Worm (Caenorhabditis elegans) whole organism, L1 larva: ENCODE results near the gene cnc-9.

Experiments used
- C04F5.9 ChIP-seq: sonication (generic microtip); optimal IDR thresholded peaks from 2 replicates; lab custom pipeline; 2016; ENCODE audit warnings: missing genetic modification characterization, missing compliant biosample characterization
- blmp-1 ChIP-seq: fragments of 150-350 bp; optimal IDR thresholded peaks from 2 replicates; lab custom pipeline; 2014; ENCODE audit warnings: missing biosample characterization, missing genetic modification characterization
- ceh-63 ChIP-seq: fragments of 200-800 bp; sonication (Bioruptor generic); optimal IDR thresholded peaks from 2 replicates; lab custom pipeline; 2018; ENCODE audit warnings: mild to moderate bottlenecking, missing genetic modification characterization, missing compliant biosample characterization
- ceh-82 ChIP-seq, 3 experiments: fragments of 150-350 bp in 1 of 3; sonication (generic microtip) in 2 of 3; optimal IDR thresholded peaks; 2 replicates each; lab custom pipeline; 2014 to 2017; ENCODE audit warnings: missing biosample characterization in 3 of 3, missing genetic modification characterization in 3 of 3
- ceh-88 ChIP-seq: fragments of 200-800 bp; sonication (Bioruptor generic); IDR thresholded peaks from 2 replicates; pipeline ENCODE4 v1.3.6; 2022; ENCODE audit warnings: missing genetic modification characterization, missing compliant biosample characterization
- ceh-90 ChIP-seq: sonication (generic microtip); optimal IDR thresholded peaks from 2 replicates; lab custom pipeline; 2016; ENCODE audit warnings: missing genetic modification characterization, missing compliant biosample characterization
- dpl-1 ChIP-seq, 3 experiments: fragments of 150-350 bp in 2 of 3; sonication (generic microtip) in 1 of 3; optimal IDR thresholded peaks; 2 replicates each; lab custom pipeline; 2014 to 2017; ENCODE audit warnings: missing biosample characterization in 3 of 3, missing genetic modification characterization in 3 of 3, missing genetic modification reagents in 3 of 3
- efl-1 ChIP-seq, 4 experiments: fragments of 150-350 bp; optimal IDR thresholded peaks in 3 of 4; peaks in 1 of 4; 1 replicate in 1 of 4; 2 replicates in 3 of 4; lab custom pipeline; 2014; ENCODE audit warnings: missing biosample characterization in 2 of 4, missing genetic modification characterization in 2 of 4, missing genetic modification reagents in 2 of 4
- efl-3 ChIP-seq: fragments of 200-800 bp; sonication (Bioruptor generic); optimal IDR thresholded peaks from 2 replicates; lab custom pipeline; 2018; ENCODE audit warnings: mild to moderate bottlenecking, missing genetic modification characterization, missing compliant biosample characterization
- elt-2 ChIP-seq: sonication (generic microtip); optimal IDR thresholded peaks from 2 replicates; lab custom pipeline; 2016; ENCODE audit warnings: missing genetic modification characterization, mild to moderate bottlenecking, inconsistent platforms, missing compliant biosample characterization, missing genetic modification reagents
- fkh-10 ChIP-seq: sonication (generic microtip); optimal IDR thresholded peaks from 2 replicates; lab custom pipeline; 2017; ENCODE audit warnings: missing biosample characterization, missing genetic modification reagents, missing genetic modification characterization
- fkh-4 ChIP-seq: sonication (generic microtip); optimal IDR thresholded peaks from 2 replicates; lab custom pipeline; 2016; ENCODE audit warnings: missing compliant biosample characterization, missing genetic modification characterization, borderline replicate concordance
- hpl-2 ChIP-seq: fragments of 150-350 bp; optimal IDR thresholded peaks from 2 replicates; lab custom pipeline; 2014; ENCODE audit warnings: missing biosample characterization, missing genetic modification reagents, missing genetic modification characterization
- irx-1 ChIP-seq: sonication (generic microtip); optimal IDR thresholded peaks from 2 replicates; lab custom pipeline; 2016; ENCODE audit warnings: missing genetic modification characterization, missing compliant biosample characterization
- isw-1 ChIP-seq: fragments of 200-800 bp; sonication (Bioruptor generic); IDR thresholded peaks from 2 replicates; pipeline ENCODE4 v1.3.6; 2022; ENCODE audit warnings: missing genetic modification characterization, missing compliant biosample characterization
- lin-13 ChIP-seq: fragments of 150-350 bp; optimal IDR thresholded peaks from 2 replicates; lab custom pipeline; 2014; ENCODE audit warnings: missing biosample characterization, missing genetic modification reagents, missing genetic modification characterization
- lin-14 ChIP-seq: fragments of 200-800 bp; sonication (Bioruptor generic); optimal IDR thresholded peaks from 2 replicates; lab custom pipeline; 2018; ENCODE audit warnings: mild to moderate bottlenecking, missing genetic modification characterization, moderate library complexity, missing compliant biosample characterization
- lin-35 ChIP-seq, 2 experiments: fragments of 150-350 bp; optimal IDR thresholded peaks; 2 replicates each; lab custom pipeline; 2014; ENCODE audit warnings: missing biosample characterization in 2 of 2, missing genetic modification characterization in 2 of 2, missing genetic modification reagents in 2 of 2
- lir-3 ChIP-seq: sonication (generic microtip); optimal IDR thresholded peaks from 2 replicates; lab custom pipeline; 2016; ENCODE audit warnings: mild to moderate bottlenecking, missing genetic modification characterization, moderate library complexity, missing compliant biosample characterization; ENCODE audit not compliant: poor library complexity
- lsy-2 ChIP-seq, 2 experiments: fragments of 150-350 bp; optimal IDR thresholded peaks; 2 replicates each; lab custom pipeline; 2014; ENCODE audit warnings: missing biosample characterization in 2 of 2, missing genetic modification characterization in 2 of 2
- mab-9 ChIP-seq: fragments of 200-800 bp; sonication (Bioruptor generic); IDR thresholded peaks from 2 replicates; pipeline ENCODE4 v1.3.6; 2022; ENCODE audit warnings: missing genetic modification reagents, missing genetic modification characterization, missing compliant biosample characterization
- mdl-1 ChIP-seq, 2 experiments: fragments of 150-350 bp; optimal IDR thresholded peaks; 2 replicates each; lab custom pipeline; 2014 to 2017; ENCODE audit warnings: missing biosample characterization in 2 of 2, missing genetic modification characterization in 2 of 2, inconsistent platforms in 1 of 2
- mef-2 ChIP-seq: fragments of 150-350 bp; optimal IDR thresholded peaks from 2 replicates; lab custom pipeline; 2014; ENCODE audit warnings: missing biosample characterization, missing genetic modification characterization
- mep-1 ChIP-seq: fragments of 150-350 bp; optimal IDR thresholded peaks from 2 replicates; lab custom pipeline; 2014; ENCODE audit warnings: missing biosample characterization, missing genetic modification characterization
- nhr-12 ChIP-seq: sonication (generic microtip); optimal IDR thresholded peaks from 2 replicates; lab custom pipeline; 2017; ENCODE audit warnings: missing biosample characterization, missing genetic modification characterization
- nhr-47 ChIP-seq: sonication (generic microtip); optimal IDR thresholded peaks from 2 replicates; lab custom pipeline; 2016; ENCODE audit warnings: mild to moderate bottlenecking, missing genetic modification characterization, moderate library complexity, missing compliant biosample characterization
- nhr-76 ChIP-seq: sonication (generic microtip); optimal IDR thresholded peaks from 2 replicates; lab custom pipeline; 2017; ENCODE audit warnings: missing biosample characterization, missing genetic modification characterization
- nhr-84 ChIP-seq: sonication (generic microtip); optimal IDR thresholded peaks from 2 replicates; lab custom pipeline; 2017; ENCODE audit warnings: missing biosample characterization, missing genetic modification characterization
- pag-3 ChIP-seq: sonication (generic microtip); optimal IDR thresholded peaks from 2 replicates; lab custom pipeline; 2017; ENCODE audit warnings: missing genetic modification characterization, mild to moderate bottlenecking, missing compliant biosample characterization, antibody characterized with exemption, borderline replicate concordance; ENCODE audit not compliant: insufficient read depth
- pqm-1 ChIP-seq: sonication (generic microtip); optimal IDR thresholded peaks from 3 replicates; lab custom pipeline; 2017; ENCODE audit warnings: missing biosample characterization, missing genetic modification characterization
- skn-1 ChIP-seq: fragments of 150-350 bp; optimal IDR thresholded peaks from 2 replicates; lab custom pipeline; 2014; ENCODE audit warnings: missing biosample characterization, missing genetic modification characterization
- snpc-4 ChIP-seq: fragments of 150-350 bp; optimal IDR thresholded peaks from 2 replicates; lab custom pipeline; 2014; ENCODE audit warnings: missing biosample characterization, missing genetic modification characterization
- sox-4 ChIP-seq: sonication (generic microtip); optimal IDR thresholded peaks from 2 replicates; lab custom pipeline; 2016; ENCODE audit warnings: missing genetic modification characterization, missing compliant biosample characterization
- sptf-1 ChIP-seq: fragments of 150-350 bp; optimal IDR thresholded peaks from 2 replicates; lab custom pipeline; 2014; ENCODE audit warnings: missing biosample characterization, missing genetic modification characterization
- sup-37 ChIP-seq: fragments of 200-800 bp; sonication (Bioruptor generic); optimal IDR thresholded peaks from 2 replicates; lab custom pipeline; 2018; ENCODE audit warnings: mild to moderate bottlenecking, missing genetic modification characterization, missing compliant biosample characterization
- tbx-2 ChIP-seq: sonication (generic microtip); optimal IDR thresholded peaks from 2 replicates; lab custom pipeline; 2016; ENCODE audit warnings: missing genetic modification characterization, missing compliant biosample characterization
- unc-62 ChIP-seq: fragments of 150-350 bp; optimal IDR thresholded peaks from 2 replicates; lab custom pipeline; 2014; ENCODE audit warnings: missing biosample characterization, missing genetic modification reagents, missing genetic modification characterization
- vab-15 ChIP-seq: sonication (generic microtip); optimal IDR thresholded peaks from 2 replicates; lab custom pipeline; 2017; ENCODE audit warnings: missing genotype, mild to moderate bottlenecking, missing genetic modification characterization, missing compliant biosample characterization
- xbp-1 ChIP-seq: sonication (generic microtip); optimal IDR thresholded peaks from 2 replicates; lab custom pipeline; 2016; ENCODE audit warnings: missing genetic modification characterization, missing compliant biosample characterization
- ztf-11 ChIP-seq, 2 experiments: sonication (generic microtip); optimal IDR thresholded peaks; 2 replicates each; lab custom pipeline; 2016 to 2017; ENCODE audit warnings: missing genetic modification characterization in 2 of 2, missing biosample characterization in 1 of 2, missing compliant biosample characterization in 1 of 2
- ztf-4 ChIP-seq: fragments of 150-350 bp; optimal IDR thresholded peaks from 2 replicates; lab custom pipeline; 2014; ENCODE audit warnings: missing biosample characterization, missing genetic modification characterization

Gene cnc-9

DNA sequence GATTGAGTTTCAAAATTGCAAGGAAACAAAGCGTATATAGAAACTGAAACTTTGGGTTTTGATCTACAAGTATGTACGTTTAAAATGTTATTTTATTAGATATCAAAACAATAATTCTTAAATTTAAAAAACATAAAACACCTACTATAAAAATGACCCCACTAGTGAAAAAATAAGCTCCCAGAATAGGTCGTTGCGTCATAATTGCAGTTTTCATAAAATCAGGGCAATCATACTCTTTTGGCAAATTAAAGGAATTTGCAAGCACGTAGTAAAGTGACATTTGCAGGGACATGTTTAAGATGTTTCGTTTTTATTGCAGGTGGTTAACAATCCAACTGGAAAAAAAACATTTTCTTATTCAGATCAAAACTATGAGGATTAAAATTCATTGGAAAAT, 8.5 kb upstream of the cnc-9 start, which contains the start of gene srt-6:
TSS of gene srt-6 (minus strand) at position 295 of the 400 bp plus-strand sequence.
- TF ChIP-seq mab-9 (GFP tag; lab: Robert Waterston, UW) (no peak), dpl-1 (GFP tag; optimal IDR thresholded peaks at IDR 0.05; lab: Kevin White, UChicago) (no peak), isw-1 (GFP tag; lab: Robert Waterston, UW) (no peak), ceh-88 (GFP tag; lab: Robert Waterston, UW) (no peak), ceh-82 (tag; optimal IDR thresholded peaks at IDR 0.05; lab: Kevin White, UChicago) (no peak), xbp-1 (tag; lab: Kevin White, UChicago) (no peak), efl-3 (GFP tag; lab: Kevin White, UChicago) (no peak), elt-2 (no peak), sptf-1 (tag; lab: Kevin White, UChicago) (no peak), pag-3 (tag; lab: Kevin White, UChicago) (no peak), lin-13 (GFP tag; lab: Kevin White, UChicago) (no peak), mef-2 (tag; lab: Kevin White, UChicago) (no peak), lin-35 (GFP tag; optimal IDR thresholded peaks at IDR 0.05; lab: Kevin White, UChicago) (no peak), vab-15 (tag; lab: Kevin White, UChicago) (no peak), nhr-12 (tag; lab: Kevin White, UChicago) (no peak), lin-14 (GFP tag; lab: Kevin White, UChicago) (no peak), skn-1 (tag; lab: Kevin White, UChicago) (no peak), pqm-1 (tag; lab: Kevin White, UChicago) (no peak), hpl-2 (GFP tag; lab: Kevin White, UChicago) (no peak)

DNA sequence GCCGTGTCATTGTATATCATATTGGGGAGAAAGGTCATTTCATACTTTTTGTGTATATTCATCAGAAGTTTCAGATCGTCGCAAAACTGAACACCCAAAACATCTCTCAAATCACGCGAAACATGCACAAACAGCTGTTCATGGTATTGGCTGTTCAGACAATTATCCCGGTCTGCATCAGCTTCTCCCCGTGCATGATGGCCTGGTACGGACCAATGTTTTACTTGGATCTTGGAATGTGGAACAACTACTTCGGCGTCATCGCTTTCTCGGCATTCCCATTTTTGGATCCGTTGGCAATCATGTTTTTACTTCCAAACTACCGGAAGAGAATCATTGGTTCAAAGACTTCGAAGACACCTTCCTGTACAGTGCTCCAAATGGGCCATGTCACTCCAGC, 3.5 kb upstream of the cnc-9 start:
- no peak for TF ChIP-seq lir-3 (tag; lab: Kevin White, UChicago)
- TF ChIP-seq ceh-88 (GFP tag; lab: Robert Waterston, UW): no peak

DNA sequence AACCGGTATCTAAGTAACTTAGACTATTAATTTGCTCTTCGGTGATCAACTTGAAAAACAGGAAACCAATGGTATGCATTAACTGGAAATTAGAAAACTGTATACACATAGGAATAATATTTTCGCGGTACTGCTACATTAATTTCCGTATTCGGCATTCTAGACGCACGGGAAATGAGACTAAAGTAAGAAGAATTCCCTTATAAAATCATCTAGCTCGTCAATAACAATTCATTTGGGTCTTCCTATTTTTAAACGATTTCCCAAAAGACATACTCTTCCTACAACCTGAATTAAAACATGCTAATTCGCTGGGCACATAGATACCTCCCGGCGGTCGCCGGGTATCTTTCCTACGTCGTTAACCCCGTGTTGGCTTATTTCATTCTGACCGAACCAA, 2.4 kb upstream of the cnc-9 start, which contains the start of gene srj-13:
TSS of gene srj-13 (plus strand) at position 301 of the 400 bp plus-strand sequence.
- TF ChIP-seq tbx-2 (tag; lab: Kevin White, UChicago) (no peak), nhr-47 (tag; lab: Kevin White, UChicago) (no peak), fkh-4 (no peak), lsy-2 (tag; optimal IDR thresholded peaks at IDR 0.05; lab: Kevin White, UChicago) (no peak)

DNA sequence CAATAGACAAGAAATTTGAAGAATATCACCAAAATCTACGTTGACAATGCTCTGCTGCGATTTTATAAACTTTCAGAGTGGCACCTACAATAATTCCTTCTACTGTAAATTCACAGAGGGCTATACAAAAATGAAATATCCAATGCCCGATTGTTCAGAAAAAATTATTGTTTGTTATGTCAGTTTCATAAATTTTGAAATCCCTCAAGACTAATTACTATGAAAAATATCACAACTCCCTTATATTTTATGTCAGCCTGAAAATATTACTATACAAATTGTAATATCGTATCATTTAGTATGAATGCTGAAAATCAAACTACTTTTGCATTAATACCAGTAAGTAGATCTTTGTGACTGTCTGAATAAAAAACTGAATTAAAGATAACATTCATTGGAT, 593 bp upstream of the cnc-9 start, which contains the start of gene srx-60:
TSS of gene srx-60 (plus strand) at position 301 of the 400 bp plus-strand sequence.
- no peak for TF ChIP-seq fkh-10 (GFP tag; lab: Kevin White, UChicago)
- no peak for TF ChIP-seq nhr-84 (tag; lab: Kevin White, UChicago)
- TF ChIP-seq mep-1 (tag; lab: Kevin White, UChicago): no peak
- TF ChIP-seq sup-37: no peak

DNA sequence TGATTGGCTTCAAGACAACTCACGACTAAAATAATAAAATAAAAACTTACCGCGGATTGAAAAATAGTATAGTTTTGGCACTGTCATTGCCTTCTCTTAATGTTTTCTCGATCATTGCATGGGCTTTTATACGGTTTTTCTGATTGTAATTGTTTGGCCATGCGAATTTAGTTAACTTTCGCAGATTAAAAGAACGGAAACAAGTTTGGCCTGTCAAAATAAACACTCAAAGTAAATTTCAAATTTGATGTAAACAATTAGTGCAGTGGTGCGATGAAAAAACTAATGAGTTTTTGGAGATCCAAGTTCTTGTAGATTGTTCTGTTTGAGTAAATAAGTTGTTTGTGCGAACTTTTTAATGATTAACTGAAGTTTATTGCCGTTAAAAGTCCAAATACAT, 793 bp downstream of the cnc-9 start, which contains the start of gene gst-41:
TSS of gene gst-41 (minus strand) at position 101 of the 400 bp plus-strand sequence.
- TF ChIP-seq sox-4 (tag; lab: Kevin White, UChicago) (no peak), unc-62 (GFP tag; lab: Kevin White, UChicago) (no peak), snpc-4 (no peak), nhr-76 (no peak), ceh-88 (GFP tag; lab: Robert Waterston, UW) (no peak), fkh-4 (no peak), blmp-1 (tag; lab: Kevin White, UChicago) (no peak), irx-1 (tag; lab: Kevin White, UChicago) (no peak), ceh-63 (GFP tag; lab: Kevin White, UChicago) (no peak), elt-2 (no peak), ztf-11 (tag; optimal IDR thresholded peaks at IDR 0.05; lab: Kevin White, UChicago) (no peak), efl-1 (optimal IDR thresholded peaks at IDR 0.05; lab: Kevin White, UChicago) (no peak), efl-1 (GFP tag; optimal IDR thresholded peaks at IDR 0.05 in 1 of 2; lab: Kevin White, UChicago) (no peak), pag-3 (tag; lab: Kevin White, UChicago) (no peak), lin-13 (GFP tag; lab: Kevin White, UChicago) (no peak), dpl-1 (GFP tag; optimal IDR thresholded peaks at IDR 0.05; lab: Kevin White, UChicago) (no peak), mdl-1 (tag; optimal IDR thresholded peaks at IDR 0.05; lab: Kevin White, UChicago) (no peak), ceh-90 (tag; lab: Kevin White, UChicago) (no peak), ztf-4 (tag; lab: Kevin White, UChicago) (no peak), tbx-2 (tag; lab: Kevin White, UChicago) (no peak), C04F5.9 (tag; lab: Kevin White, UChicago) (no peak)
